Worm (Caenorhabditis elegans) whole organism, L2 larva: ENCODE results near the gene C09E7.8.

Source experiments
- aly-2 ChIP-seq: fragments of 150-350 bp; optimal IDR thresholded peaks from 2 replicates; lab custom pipeline; 2014; ENCODE audit warnings: missing biosample characterization, missing genetic modification characterization
- nhr-11 ChIP-seq: fragments of 150-350 bp; optimal IDR thresholded peaks from 2 replicates; lab custom pipeline; 2014; ENCODE audit warnings: missing biosample characterization, missing genetic modification characterization
- nhr-12 ChIP-seq: fragments of 150-350 bp; optimal IDR thresholded peaks from 2 replicates; lab custom pipeline; 2014; ENCODE audit warnings: missing biosample characterization, missing genetic modification characterization
- nhr-23 ChIP-seq: fragments of 150-350 bp; optimal IDR thresholded peaks from 2 replicates; lab custom pipeline; 2014; ENCODE audit warnings: missing biosample characterization, missing genetic modification reagents, missing genetic modification characterization
- nhr-25 ChIP-seq: fragments of 150-350 bp; sonication (generic microtip); optimal IDR thresholded peaks from 3 replicates; lab custom pipeline; 2014; ENCODE audit warnings: missing biosample characterization, missing genetic modification characterization
- nhr-77 ChIP-seq: fragments of 150-350 bp; optimal IDR thresholded peaks from 2 replicates; lab custom pipeline; 2014; ENCODE audit warnings: missing biosample characterization, missing genetic modification characterization

DNA sequence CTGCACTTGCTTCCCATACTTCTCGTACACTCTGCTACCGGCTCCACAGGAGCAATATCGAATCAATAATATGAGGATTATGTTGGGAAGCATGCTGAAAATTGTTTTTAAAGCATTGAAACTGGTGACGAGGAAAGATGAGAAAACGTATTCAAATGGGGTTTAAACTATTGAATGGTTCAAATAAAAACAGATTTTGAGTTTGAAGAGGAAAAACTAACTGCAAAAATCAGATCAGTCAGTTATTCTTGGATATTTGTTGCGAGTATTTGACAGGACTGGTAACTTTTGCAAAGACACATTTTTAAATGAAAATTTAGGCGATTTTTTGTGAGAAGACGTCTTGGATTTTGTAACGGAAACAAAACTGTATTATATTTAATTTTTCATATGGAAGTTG, 43.7 kb downstream of the C09E7.8 start, which contains the start of gene acr-5:
- TF ChIP-seq aly-2: no peak
- TF ChIP-seq nhr-11 (tag; lab: Kevin White, UChicago): no peak
- no peak for TF ChIP-seq nhr-25
- no peak for TF ChIP-seq nhr-77 (tag; lab: Kevin White, UChicago)
- no peak for TF ChIP-seq nhr-23 (tag; lab: Kevin White, UChicago)
- no peak for TF ChIP-seq nhr-12 (tag; lab: Kevin White, UChicago)
